Worm (Caenorhabditis elegans): ENCODE results near the gene srg-24.

DNA sequence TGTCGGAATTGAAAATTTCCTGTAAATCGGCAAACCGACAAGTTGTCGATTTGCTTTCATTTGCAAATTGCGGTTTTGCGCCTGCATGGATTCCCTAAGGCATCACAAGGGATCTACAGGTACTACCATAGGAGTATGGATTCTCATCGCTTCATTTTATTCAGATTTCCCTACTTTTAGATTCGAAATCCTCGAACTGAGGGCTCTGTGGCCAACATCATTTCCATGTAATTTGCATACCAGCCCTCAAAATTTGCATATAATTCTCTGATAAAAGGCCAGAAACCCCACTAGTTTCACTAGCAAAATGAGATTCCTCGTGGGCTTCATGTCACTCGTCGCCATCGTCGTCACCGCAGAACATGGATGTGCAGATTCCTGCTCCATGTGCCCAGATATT, 11.9 kb upstream of the srg-24 start, which contains the start of gene Y25C1A.2:
- no peak for TF ChIP-seq snpc-4 (tag; optimal IDR thresholded peaks at IDR 0.05)
- no peak for TF ChIP-seq drap-1 (GFP tag; optimal IDR thresholded peaks at IDR 0.05)
- TF ChIP-seq nhr-76 (tag; optimal IDR thresholded peaks at IDR 0.05) = no peak
- TF ChIP-seq ztf-11 (tag; optimal IDR thresholded peaks at IDR 0.05) = no peak
- TF ChIP-seq blmp-1 (tag; optimal IDR thresholded peaks at IDR 0.05) = no peak
- no peak for TF ChIP-seq elt-1 (tag; optimal IDR thresholded peaks at IDR 0.05; ENCODE audit: borderline replicate concordance, insufficient read depth)
- no peak for TF ChIP-seq elt-3 (tag; optimal IDR thresholded peaks at IDR 0.05)
- no peak for TF ChIP-seq ceh-39 (tag; optimal IDR thresholded peaks at IDR 0.05)
- TF ChIP-seq unc-62 (GFP tag; optimal IDR thresholded peaks at IDR 0.05) = no peak
- no peak for TF ChIP-seq M03D4.4 (tag; optimal IDR thresholded peaks at IDR 0.05)
